Worm (Caenorhabditis elegans): ENCODE data around the gene F11C1.10.

DNA sequence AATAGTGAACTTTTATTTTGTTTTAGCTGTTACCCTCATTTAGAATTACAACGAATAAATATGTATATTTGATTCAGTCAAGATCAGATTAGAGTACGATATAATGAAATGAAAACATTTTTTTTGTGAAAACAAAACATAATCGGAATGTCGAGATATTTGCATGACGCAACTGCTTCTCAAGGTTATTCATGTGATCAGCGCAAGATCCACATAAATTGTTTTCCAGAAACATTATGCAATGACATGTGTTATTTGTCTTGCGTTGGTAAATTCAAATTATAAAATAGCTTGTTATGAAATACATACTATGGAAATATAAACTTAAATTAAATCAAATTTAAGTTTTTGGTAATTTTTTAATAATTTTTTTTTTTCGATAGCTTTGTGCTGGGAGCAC is 22.7 kb downstream of the F11C1.10 start:
- TF ChIP-seq klf-2 (GFP tag; conservative IDR thresholded peaks at IDR 0.05) (no peak), flt-1 (GFP tag; IDR thresholded peaks at IDR 0.05) (no peak), ztf-29 (GFP tag; IDR thresholded peaks at IDR 0.05) (no peak), tab-1 (GFP tag; IDR thresholded peaks at IDR 0.05) (no peak), med-1 (GFP tag; optimal IDR thresholded peaks at IDR 0.05; ENCODE audit: insufficient read depth) (no peak)

Measured in whole organism, midembryonic.